Fruit fly (Drosophila melanogaster): ENCODE data around the gene CG11279.
A peak's percentile ranks its signal among the peaks of the same experiment; 100 is the strongest.

Gene CG11279

DNA sequence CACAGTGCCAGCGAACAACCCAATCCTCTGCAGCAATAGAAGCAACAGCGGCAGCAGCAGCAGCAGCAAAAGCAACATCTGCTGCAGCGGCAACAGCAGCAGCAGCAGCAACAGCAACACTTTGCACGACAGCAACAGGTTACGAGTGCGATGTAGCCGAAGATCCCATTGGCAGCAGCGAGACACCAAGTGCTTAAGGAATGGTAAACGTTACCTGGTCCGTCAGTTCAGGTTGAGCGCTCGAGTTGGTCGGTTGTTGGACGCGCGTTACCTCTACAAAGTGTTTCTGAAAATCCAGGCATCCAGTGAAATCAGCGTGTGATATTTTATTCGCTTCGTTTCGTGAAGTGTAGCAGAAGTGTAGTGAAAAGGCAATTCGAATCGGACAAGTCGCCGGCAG lies 18.0 kb upstream of the CG11279 start, which contains the start of gene CG17672 (continued):
- TF ChIP-seq topi (GFP tag; optimal IDR thresholded peaks at IDR 0.05) (peak; percentile 6), CG7368 (GFP tag; optimal IDR thresholded peaks at IDR 0.05) (no peak), net (GFP tag; optimal IDR thresholded peaks at IDR 0.05) (peak; percentile 2), Eip93F (GFP tag; optimal IDR thresholded peaks at IDR 0.05) (no peak), CG8632 (GFP tag; optimal IDR thresholded peaks at IDR 0.05) (no peak), Eip78C (GFP tag) (peak; percentile 49), CG10631 (GFP tag; optimal IDR thresholded peaks at IDR 0.05) (no peak)

- TF ChIP-seq Eip75B (GFP tag; optimal IDR thresholded peaks at IDR 0.05) (no peak), CG15336 (GFP tag; IDR thresholded peaks at IDR 0.05) (no peak), CG10631 (GFP tag; optimal IDR thresholded peaks at IDR 0.05) (no peak), fkh (GFP tag; optimal IDR thresholded peaks at IDR 0.05) (no peak), ss (GFP tag; optimal IDR thresholded peaks at IDR 0.05) (no peak), CG6808 (GFP tag; optimal IDR thresholded peaks at IDR 0.05) (no peak), spab (GFP tag; optimal IDR thresholded peaks at IDR 0.05) (no peak), acj6 (GFP tag; optimal IDR thresholded peaks at IDR 0.05) (peak; percentile 11), CG9139 (GFP tag; optimal IDR thresholded peaks at IDR 0.05) (no peak), topi (GFP tag; optimal IDR thresholded peaks at IDR 0.05) (peak; percentile 29), CG6854 (GFP tag; optimal IDR thresholded peaks at IDR 0.05) (no peak), CG31627 (GFP tag; optimal IDR thresholded peaks at IDR 0.05) (peak; percentile 1), Sox15 (GFP tag; optimal IDR thresholded peaks at IDR 0.05) (no peak), svp (GFP tag) (peak; percentile 54), eg (GFP tag; IDR thresholded peaks at IDR 0.05) (no peak), Eip78C (GFP tag) (peak; percentile 84), dac (GFP tag; optimal IDR thresholded peaks at IDR 0.05) (no peak), CG11294 (GFP tag; IDR thresholded peaks at IDR 0.05) (no peak), fd59A (GFP tag; optimal IDR thresholded peaks at IDR 0.05) (no peak), fd85E (GFP tag; optimal IDR thresholded peaks at IDR 0.05) (no peak), Hr38 (GFP tag; optimal IDR thresholded peaks at IDR 0.05) (no peak), CG4318 (GFP tag; optimal IDR thresholded peaks at IDR 0.05) (no peak), CG7368 (GFP tag; optimal IDR thresholded peaks at IDR 0.05) (no peak), CG8319 (GFP tag; optimal IDR thresholded peaks at IDR 0.05) (no peak), CG8632 (GFP tag; optimal IDR thresholded peaks at IDR 0.05) (no peak), CG32006 (GFP tag; optimal IDR thresholded peaks at IDR 0.05) (peak; percentile 6), CG6163 (GFP tag; IDR thresholded peaks at IDR 0.05) (no peak), dsx (GFP tag; optimal IDR thresholded peaks at IDR 0.05; ENCODE audit: poor library complexity, severe bottlenecking) (peak; percentile 7), CG1621 (tag; optimal IDR thresholded peaks at IDR 0.05) (no peak), Hr4 (GFP tag; optimal IDR thresholded peaks at IDR 0.05) (peak; percentile 2), Smox (GFP tag; optimal IDR thresholded peaks at IDR 0.05) (no peak), CG34406 (GFP tag; optimal IDR thresholded peaks at IDR 0.05) (peak; percentile 20), Eip93F (GFP tag; optimal IDR thresholded peaks at IDR 0.05) (no peak), Ets21C (GFP tag; optimal IDR thresholded peaks at IDR 0.05) (no peak), pdm3 (GFP tag; optimal IDR thresholded peaks at IDR 0.05) (peak; percentile 23), Sox102F (GFP tag; optimal IDR thresholded peaks at IDR 0.05) (no peak), CG3919 (GFP tag; optimal IDR thresholded peaks at IDR 0.05) (no peak), vri (GFP tag; optimal IDR thresholded peaks at IDR 0.05) (no peak), CG6792 (GFP tag; optimal IDR thresholded peaks at IDR 0.05) (no peak), Blimp-1 (GFP tag; optimal IDR thresholded peaks at IDR 0.05) (no peak), cyc (GFP tag; optimal IDR thresholded peaks at IDR 0.05) (no peak), Gug (GFP tag; IDR thresholded peaks at IDR 0.05) (no peak), CG10669 (GFP tag; optimal IDR thresholded peaks at IDR 0.05) (no peak), CG11902 (GFP tag; optimal IDR thresholded peaks at IDR 0.05) (no peak), CG6276 (GFP tag; optimal IDR thresholded peaks at IDR 0.05) (no peak), salr (GFP tag; optimal IDR thresholded peaks at IDR 0.05) (no peak), Lpt (GFP tag; optimal IDR thresholded peaks at IDR 0.05) (no peak), OdsH (GFP tag; optimal IDR thresholded peaks at IDR 0.05) (no peak)
Observed at dm6 chr3L:13030055-13030634, 16.6 kb upstream of the CG11279 start.
